Fruit fly (Drosophila melanogaster): ENCODE results near the gene TfIIA-L.

TfIIA-L gene

DNA sequence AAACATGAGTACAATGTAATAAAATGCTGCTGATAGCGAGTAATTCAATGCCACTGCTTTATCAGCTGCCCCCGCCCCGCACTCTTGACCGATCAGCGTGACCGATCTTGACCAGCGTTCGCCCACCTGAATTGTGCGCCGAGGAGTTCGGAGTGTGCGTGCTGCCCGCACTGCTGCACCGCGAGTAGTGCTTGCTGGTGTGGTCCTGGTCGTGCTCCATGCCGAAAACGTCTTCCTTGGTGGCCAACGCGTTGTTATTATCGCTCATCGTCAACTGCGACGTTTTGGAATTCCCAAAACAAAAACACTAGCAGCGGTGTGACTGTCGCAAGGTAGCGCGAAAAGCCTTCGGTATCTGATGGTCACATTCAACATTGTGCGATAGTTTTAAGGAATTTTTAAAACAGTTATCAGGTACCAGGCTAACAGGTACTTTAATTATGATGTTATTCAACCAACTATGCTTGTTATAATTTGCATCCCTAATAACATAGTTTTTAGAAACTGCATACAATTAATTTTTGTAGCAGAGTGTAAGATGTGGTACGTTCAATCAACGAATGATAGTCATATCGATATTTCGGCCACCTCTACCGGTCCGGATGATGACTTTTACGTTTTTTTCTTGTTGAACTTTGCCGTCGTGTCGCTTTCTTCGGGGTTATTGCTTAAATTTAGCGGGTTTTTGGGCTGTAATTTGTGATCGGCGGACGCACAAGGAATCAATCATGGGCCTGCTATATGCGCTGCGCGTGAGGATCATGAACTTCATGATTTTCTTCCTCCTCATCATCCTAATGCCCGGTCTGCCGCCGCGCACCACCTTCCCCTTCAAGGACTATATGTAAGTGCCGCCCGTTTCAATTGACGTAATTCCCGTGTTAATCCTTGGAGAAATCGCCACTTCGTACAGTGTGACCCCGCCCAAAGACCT lies 37.6 kb downstream of the TfIIA-L start, which contains the start of the genes bigmax and Hmu (continued):
- TF ChIP-seq CG13296 (GFP tag; optimal IDR thresholded peaks at IDR 0.05) (peak; percentile 74), Rfx (GFP tag; IDR thresholded peaks at IDR 0.05) (peak; percentile 90), CG6683 (GFP tag; optimal IDR thresholded peaks at IDR 0.05) (peak; percentile 62), hth (optimal IDR thresholded peaks at IDR 0.05) (no peak), Hand (GFP tag; optimal IDR thresholded peaks at IDR 0.05) (peak; percentile 17), CG4424 (GFP tag; optimal IDR thresholded peaks at IDR 0.05) (peak; percentile 81), CG6654 (GFP tag; optimal IDR thresholded peaks at IDR 0.05) (no peak), MESR4 (GFP tag; optimal IDR thresholded peaks at IDR 0.05) (peak; percentile 89), rib (GFP tag; IDR thresholded peaks at IDR 0.05) (peak; percentile 54; the same call in 1 of the 2 replicates), CG32532 (GFP tag; IDR thresholded peaks at IDR 0.05) (peak; percentile 91), bcd (GFP tag; optimal IDR thresholded peaks at IDR 0.05) (peak; percentile 73), CG11456 (GFP tag; IDR thresholded peaks at IDR 0.05) (peak; percentile 86), CG17361 (GFP tag; IDR thresholded peaks at IDR 0.05) (peak; percentile 86), CG11247 (GFP tag; IDR thresholded peaks at IDR 0.05) (peak; percentile 80), pita (GFP tag; optimal IDR thresholded peaks at IDR 0.05) (no peak), dm (GFP tag; optimal IDR thresholded peaks at IDR 0.05) (peak; percentile 86), tup (GFP tag; optimal IDR thresholded peaks at IDR 0.05) (peak; percentile 16), lbe (GFP tag; optimal IDR thresholded peaks at IDR 0.05) (peak; percentile 55), CG3726 (GFP tag; IDR thresholded peaks at IDR 0.05) (peak; percentile 65; the same call in 2 of the 3 replicates), CG2875 (GFP tag; optimal IDR thresholded peaks at IDR 0.05) (no peak), repo (GFP tag; optimal IDR thresholded peaks at IDR 0.05) (peak; percentile 81), da (GFP tag; optimal IDR thresholded peaks at IDR 0.05) (peak; percentile 56), CG13424 (tag; optimal IDR thresholded peaks at IDR 0.05) (peak; percentile 86), Fer1 (GFP tag; optimal IDR thresholded peaks at IDR 0.05) (peak; percentile 79), dmrt99B (tag; optimal IDR thresholded peaks at IDR 0.05) (peak; percentile 66), CkIIα-i1 (GFP tag; IDR thresholded peaks at IDR 0.05) (no peak), CG1832 (GFP tag; optimal IDR thresholded peaks at IDR 0.05) (no peak), CG2116 (GFP tag; optimal IDR thresholded peaks at IDR 0.05) (peak; percentile 78), CG33213 (GFP tag; optimal IDR thresholded peaks at IDR 0.05) (peak; percentile 86), CG14667 (GFP tag; IDR thresholded peaks at IDR 0.05) (peak; percentile 62; the same call in 1 of the 2 replicates), CG13775 (GFP tag; optimal IDR thresholded peaks at IDR 0.05) (peak; percentile 86), CG11093 (GFP tag; IDR thresholded peaks at IDR 0.05) (peak; percentile 67; the same call in 1 of the 3 replicates), sc (optimal IDR thresholded peaks at IDR 0.05) (no peak), sc (GFP tag; optimal IDR thresholded peaks at IDR 0.05) (peak; percentile 3), stc (GFP tag; IDR thresholded peaks at IDR 0.05) (peak; percentile 78), Nf-YC (tag; optimal IDR thresholded peaks at IDR 0.05) (peak; percentile 70), Lim3 (GFP tag; IDR thresholded peaks at IDR 0.05) (peak; percentile 21; the same call in 1 of the 2 replicates), wek (GFP tag; optimal IDR thresholded peaks at IDR 0.05) (peak; percentile 13), chm (GFP tag; IDR thresholded peaks at IDR 0.05) (peak; percentile 81), bowl (GFP tag; IDR thresholded peaks at IDR 0.05) (0 out of 2 replicates have a peak, but pooled peaks have one; percentile 20), CG7745 (tag; optimal IDR thresholded peaks at IDR 0.05) (no peak), pnt (GFP tag; optimal IDR thresholded peaks at IDR 0.05) (peak; percentile 86), cg (GFP tag; optimal IDR thresholded peaks at IDR 0.05) (no peak), psq (GFP tag; optimal IDR thresholded peaks at IDR 0.05) (peak; percentile 43), CG31388 (GFP tag; optimal IDR thresholded peaks at IDR 0.05) (peak; percentile 69), CG3995 (GFP tag; optimal IDR thresholded peaks at IDR 0.05) (peak; percentile 46), CG11723 (GFP tag; optimal IDR thresholded peaks at IDR 0.05) (peak; percentile 53), ATbp (GFP tag; optimal IDR thresholded peaks at IDR 0.05) (peak; percentile 21), CG10267 (tag; optimal IDR thresholded peaks at IDR 0.05) (peak; percentile 83)

Data from whole organism, embryonic.